Fruit fly (Drosophila melanogaster): ENCODE measurements around the gene Dhc16F.

- TF ChIP-seq Sox102F (GFP tag; optimal IDR thresholded peaks at IDR 0.05): peak; percentile 80
- peak; percentile 27 for TF ChIP-seq CG6854 (GFP tag; optimal IDR thresholded peaks at IDR 0.05)
- TF ChIP-seq CG8632 (GFP tag; optimal IDR thresholded peaks at IDR 0.05): peak; percentile 74
- peak; percentile 74 for TF ChIP-seq Sox15 (GFP tag; optimal IDR thresholded peaks at IDR 0.05)
- peak; percentile 75 for TF ChIP-seq Eip75B (GFP tag; optimal IDR thresholded peaks at IDR 0.05)
- TF ChIP-seq Gug (GFP tag; IDR thresholded peaks at IDR 0.05): peak; percentile 71
- TF ChIP-seq net (GFP tag; optimal IDR thresholded peaks at IDR 0.05): peak; percentile 65
- peak; percentile 72 for TF ChIP-seq CG6792 (GFP tag; optimal IDR thresholded peaks at IDR 0.05)
These were observed 28.5 kb downstream of the Dhc16F start, which contains the start of gene RhoGAP16F for dm6 chrX:18092810-18093222.
